Worm (Caenorhabditis elegans): ENCODE data around the gene T09F3.5.
"Not testable (repeated sequence)": the region's sequence is repeated elsewhere in the genome, so short reads cannot be mapped to it uniquely, and the experiment has no call there.

Gene T09F3.5

DNA sequence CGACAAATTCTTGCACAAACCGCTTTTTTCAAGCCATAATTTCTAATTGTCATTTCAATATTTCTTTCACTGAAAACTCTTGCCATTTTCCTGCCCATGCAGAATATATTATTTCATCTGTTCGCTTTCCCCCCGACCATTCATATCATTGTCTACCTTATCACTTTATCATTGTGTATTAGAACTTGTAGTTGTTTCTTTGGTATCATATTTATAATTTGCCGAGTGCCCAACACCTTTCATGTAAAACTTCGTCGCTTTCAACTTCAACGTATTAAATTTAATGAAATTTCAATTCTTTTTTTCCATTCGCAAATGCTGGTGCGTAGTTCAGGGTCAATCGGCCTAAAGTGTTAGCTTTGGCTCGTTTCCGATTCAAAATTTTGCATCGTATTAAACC is 46.2 kb downstream of the T09F3.5 start, which contains the start of gene ZK673.1:
TSS of gene ZK673.1 (plus strand) at position 301 of the 400 bp plus-strand sequence.
- TF ChIP-seq unc-39 (tag; optimal IDR thresholded peaks at IDR 0.05); tbx-8 (GFP tag; optimal IDR thresholded peaks at IDR 0.05); drap-1 (GFP tag; optimal IDR thresholded peaks at IDR 0.05): not testable (repeated sequence)

DNA sequence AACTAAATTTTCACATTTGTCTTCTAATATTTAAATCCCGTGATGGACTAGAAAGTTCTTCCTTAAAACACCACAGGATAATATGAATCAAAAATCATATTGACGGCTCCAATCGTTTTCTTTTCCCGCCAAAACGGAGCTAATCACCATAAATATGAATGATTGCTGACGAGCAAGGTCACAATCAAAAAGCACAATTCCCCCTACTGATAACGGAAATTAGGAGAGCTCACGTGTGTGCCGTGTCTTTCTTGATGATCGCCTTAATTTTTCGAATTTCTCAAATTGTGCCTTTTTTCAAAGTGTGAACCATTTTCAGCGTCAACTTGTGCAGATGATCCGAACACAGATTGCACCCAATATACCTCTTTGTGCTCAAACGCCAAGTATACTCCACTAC is 47.2 kb downstream of the T09F3.5 start:
- no peak for TF ChIP-seq nhr-76 (tag; optimal IDR thresholded peaks at IDR 0.05)
- no peak for TF ChIP-seq lin-13 (tag; optimal IDR thresholded peaks at IDR 0.05)
- TF ChIP-seq tbx-8 (GFP tag; optimal IDR thresholded peaks at IDR 0.05): no peak
- no peak for TF ChIP-seq lin-32 (GFP tag; optimal IDR thresholded peaks at IDR 0.05)
- TF ChIP-seq unc-120 (tag; optimal IDR thresholded peaks at IDR 0.05; ENCODE audit: poor library complexity, severe bottlenecking): no peak
- TF ChIP-seq bed-3 (GFP tag; optimal IDR thresholded peaks at IDR 0.05): no peak
- TF ChIP-seq nhr-237 (tag; optimal IDR thresholded peaks at IDR 0.05): no peak
- no peak for TF ChIP-seq elt-3 (tag; optimal IDR thresholded peaks at IDR 0.05)
- no peak for TF ChIP-seq snpc-4 (tag; optimal IDR thresholded peaks at IDR 0.05)
- TF ChIP-seq ztf-11 (tag; optimal IDR thresholded peaks at IDR 0.05): no peak
- no peak for TF ChIP-seq zip-8 (tag; optimal IDR thresholded peaks at IDR 0.05)
- TF ChIP-seq elt-1 (tag; optimal IDR thresholded peaks at IDR 0.05; ENCODE audit: borderline replicate concordance, insufficient read depth): no peak
- TF ChIP-seq nhr-12 (tag; optimal IDR thresholded peaks at IDR 0.05): no peak

DNA sequence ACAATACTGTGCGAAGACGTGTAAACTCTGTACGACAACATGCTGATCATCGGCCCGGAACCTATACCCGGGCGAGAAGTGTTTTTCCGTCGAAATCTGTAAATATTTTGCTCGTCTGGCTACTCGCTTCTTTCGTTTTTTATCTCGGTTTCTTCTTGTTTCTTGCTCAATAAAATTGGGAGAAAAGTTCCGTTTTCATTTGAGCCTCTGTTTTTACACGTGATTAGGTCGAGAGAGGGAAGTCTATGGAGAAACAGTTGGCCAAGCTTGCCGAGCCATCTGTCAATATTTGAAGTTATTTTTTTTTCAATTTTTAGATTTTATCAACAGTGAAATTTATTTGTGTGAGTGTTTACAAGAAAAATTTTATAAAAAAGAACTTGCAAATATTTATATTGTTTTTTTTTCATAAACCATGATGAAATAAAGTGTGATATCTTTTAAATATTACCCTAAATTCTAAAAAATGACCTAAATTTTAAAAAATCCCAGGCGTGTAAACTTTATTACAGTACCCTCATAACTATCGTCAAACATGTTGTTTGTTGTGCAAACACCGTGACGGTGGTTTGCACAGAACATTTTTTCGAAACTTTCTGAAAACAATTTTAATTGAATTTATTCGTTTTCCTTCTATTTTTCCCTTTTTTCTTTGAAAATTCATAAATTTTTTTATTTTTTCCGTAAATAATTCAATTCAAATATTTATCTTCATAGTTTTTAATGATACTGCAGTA is 48.5 kb downstream of the T09F3.5 start:
- TF ChIP-seq sptf-1 (tag; optimal IDR thresholded peaks at IDR 0.05) (no peak), lsy-2 (tag; optimal IDR thresholded peaks at IDR 0.05) (peak; percentile 77)

DNA sequence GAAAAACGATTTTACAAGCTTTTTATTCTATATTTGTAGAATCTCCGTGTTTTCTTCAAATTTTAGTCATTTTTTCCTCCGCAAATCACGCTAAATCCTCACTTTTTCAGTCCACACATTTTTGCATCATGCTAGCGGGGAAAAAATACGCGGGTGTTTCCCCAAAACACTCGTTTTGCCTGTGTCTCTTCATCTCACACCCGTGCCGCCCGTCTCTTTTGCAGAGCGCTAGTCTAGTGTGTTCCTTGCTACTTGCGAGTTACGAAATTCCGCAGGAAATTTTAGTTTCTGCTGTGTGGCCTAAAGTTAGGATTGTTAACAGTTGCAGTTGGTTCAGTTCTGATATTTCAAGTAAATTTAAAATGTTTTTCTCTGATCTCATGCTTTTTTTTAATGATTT is 49.1 kb downstream of the T09F3.5 start:
- TF ChIP-seq mls-2 (tag; optimal IDR thresholded peaks at IDR 0.05) (no peak), ztf-11 (tag; optimal IDR thresholded peaks at IDR 0.05) (no peak)

DNA sequence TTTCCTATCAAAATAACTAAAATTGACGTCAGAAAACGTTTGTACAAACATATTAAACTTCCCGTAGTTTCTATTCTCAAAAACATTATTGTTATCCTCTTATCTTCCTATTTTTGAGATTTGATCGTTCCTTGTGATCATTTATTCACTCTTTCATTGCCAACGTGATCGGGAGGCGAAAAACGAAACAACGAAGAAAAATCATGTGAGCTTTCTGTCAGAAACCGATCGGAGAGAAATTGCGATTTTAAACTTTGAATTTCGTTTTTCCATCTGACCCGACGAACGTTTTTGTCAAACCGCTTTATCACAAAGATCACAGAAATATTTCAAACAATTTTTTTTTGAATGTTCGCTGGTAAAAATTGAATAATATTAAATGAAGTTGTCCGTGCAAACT is 49.6 kb downstream of the T09F3.5 start:
- no peak for TF ChIP-seq lin-32 (GFP tag; optimal IDR thresholded peaks at IDR 0.05)
- no peak for TF ChIP-seq nhr-28 (tag; optimal IDR thresholded peaks at IDR 0.05)
- TF ChIP-seq hlh-1 (tag; optimal IDR thresholded peaks at IDR 0.05): no peak
- no peak for TF ChIP-seq zip-8 (tag; optimal IDR thresholded peaks at IDR 0.05)
- no peak for TF ChIP-seq drap-1 (GFP tag; optimal IDR thresholded peaks at IDR 0.05)

DNA sequence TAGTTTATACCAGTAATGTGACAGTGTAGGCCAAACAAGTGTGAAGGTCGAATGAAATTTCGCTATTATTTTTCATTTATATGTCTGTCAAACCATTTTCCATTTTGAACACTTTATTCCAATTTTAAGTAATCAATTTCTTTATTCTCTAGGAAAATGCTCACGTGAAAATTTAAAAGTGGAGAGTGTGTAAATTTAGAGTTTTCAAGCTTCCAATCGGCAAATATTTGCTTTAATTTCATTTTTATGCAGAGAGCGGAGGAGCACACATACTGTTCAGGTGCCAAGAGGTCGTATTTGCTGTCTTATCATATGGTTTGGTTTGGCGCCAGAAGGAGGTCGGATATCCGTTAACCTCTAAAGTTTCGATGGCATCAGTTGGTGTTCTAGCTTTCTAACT is 50.1 kb downstream of the T09F3.5 start:
- no peak for TF ChIP-seq pha-4 (tag; optimal IDR thresholded peaks at IDR 0.05)
- no peak for TF ChIP-seq ceh-43 (GFP tag; optimal IDR thresholded peaks at IDR 0.05)
- no peak for TF ChIP-seq ztf-11 (tag; optimal IDR thresholded peaks at IDR 0.05)
- TF ChIP-seq sptf-1 (tag; optimal IDR thresholded peaks at IDR 0.05): no peak
- no peak for TF ChIP-seq sem-2 (GFP tag; optimal IDR thresholded peaks at IDR 0.05)
- TF ChIP-seq mab-5 (tag; optimal IDR thresholded peaks at IDR 0.05): no peak
- no peak for TF ChIP-seq lin-13 (tag; optimal IDR thresholded peaks at IDR 0.05)
- TF ChIP-seq mls-2 (tag; optimal IDR thresholded peaks at IDR 0.05): no peak
- TF ChIP-seq unc-120 (tag; optimal IDR thresholded peaks at IDR 0.05; ENCODE audit: poor library complexity, severe bottlenecking): no peak
- no peak for TF ChIP-seq zip-8 (tag; optimal IDR thresholded peaks at IDR 0.05)
- no peak for TF ChIP-seq elt-1 (tag; optimal IDR thresholded peaks at IDR 0.05; ENCODE audit: borderline replicate concordance, insufficient read depth)
- no peak for TF ChIP-seq nhr-237 (tag; optimal IDR thresholded peaks at IDR 0.05)
- no peak for TF ChIP-seq nhr-28 (tag; optimal IDR thresholded peaks at IDR 0.05)
- no peak for TF ChIP-seq ceh-39 (tag; optimal IDR thresholded peaks at IDR 0.05)
- no peak for TF ChIP-seq lsy-2 (tag; optimal IDR thresholded peaks at IDR 0.05)

All from whole organism, mixed stage, embryonic.